Fruit fly (Drosophila melanogaster): Measurements from ENCODE around the gene FER.

The FER gene

DNA sequence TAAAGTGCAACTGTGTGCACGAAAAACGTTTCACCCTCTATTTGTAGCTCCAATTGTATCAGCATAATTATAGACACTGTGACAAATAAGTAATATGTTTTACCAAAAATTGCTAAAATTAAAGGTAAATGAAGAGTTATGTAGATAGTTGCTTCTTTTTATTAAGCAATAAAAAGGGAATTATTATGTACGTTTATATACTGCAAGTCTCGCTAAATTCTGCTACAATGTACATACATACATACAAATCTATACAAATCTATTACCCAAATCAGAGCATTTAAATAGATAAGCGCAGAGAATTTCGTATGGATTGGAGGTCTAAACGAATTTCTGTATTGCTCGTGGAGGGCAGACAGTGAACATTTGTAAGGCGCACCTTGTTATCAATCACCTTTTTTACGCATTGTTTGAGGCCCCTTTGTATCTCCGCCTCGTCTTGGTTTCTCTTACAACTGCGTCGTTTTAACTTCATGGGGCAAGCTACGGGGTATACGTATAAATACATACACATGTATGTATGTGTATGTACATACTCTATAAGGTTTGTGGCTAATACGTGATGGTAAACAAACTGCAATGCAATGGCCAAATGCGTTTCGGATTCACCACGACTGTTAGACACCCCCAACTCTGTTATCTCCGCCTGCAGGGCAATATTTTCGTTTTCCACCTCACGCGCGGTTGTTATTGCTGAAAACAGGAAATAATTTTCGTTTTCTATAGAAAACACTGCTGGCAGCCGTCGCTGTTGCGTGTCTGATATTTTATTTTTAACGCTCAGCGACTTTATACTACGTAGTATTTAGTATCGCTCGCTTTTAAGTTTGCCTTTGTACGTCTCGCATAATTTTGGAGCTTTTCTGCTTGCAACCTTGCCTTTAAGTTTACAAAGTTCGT lies 54.9 kb downstream of the FER start (continued):
- TF ChIP-seq CHES-1-like (GFP tag; optimal IDR thresholded peaks at IDR 0.05) (no peak), tgo (GFP tag; IDR thresholded peaks at IDR 0.05) (peak; percentile 36; the same call in 2 of the 3 replicates), vfl (GFP tag; optimal IDR thresholded peaks at IDR 0.05) (no peak), vnd (GFP tag; IDR thresholded peaks at IDR 0.05; ENCODE audit: partially characterized antibody) (no peak), CG15269 (tag; optimal IDR thresholded peaks at IDR 0.05) (peak; percentile 55), CG12391 (tag; optimal IDR thresholded peaks at IDR 0.05) (peak; percentile 83), MESR4 (GFP tag; optimal IDR thresholded peaks at IDR 0.05) (no peak), CG8359 (GFP tag; optimal IDR thresholded peaks at IDR 0.05; ENCODE audit: borderline replicate concordance) (peak; percentile 52), Sry-δ (GFP tag; optimal IDR thresholded peaks at IDR 0.05) (no peak), Deaf1 (tag; optimal IDR thresholded peaks at IDR 0.05) (peak; percentile 18), ci (GFP tag; IDR thresholded peaks at IDR 0.05) (peak; percentile 47), Awh (GFP tag; IDR thresholded peaks at IDR 0.05) (peak; percentile 47), ewg (GFP tag; optimal IDR thresholded peaks at IDR 0.05) (peak; percentile 56), CG7839 (tag; optimal IDR thresholded peaks at IDR 0.05) (peak; percentile 77), nerfin-2 (GFP tag; IDR thresholded peaks at IDR 0.05; ENCODE audit: partially characterized antibody) (no peak), CG10543 (GFP tag; optimal IDR thresholded peaks at IDR 0.05) (peak; percentile 56), CG33213 (GFP tag; optimal IDR thresholded peaks at IDR 0.05) (peak; percentile 11), inv (GFP tag; IDR thresholded peaks at IDR 0.05; ENCODE audit: partially characterized antibody) (no peak), gsb-n (tag; optimal IDR thresholded peaks at IDR 0.05) (peak; percentile 80), CG6689 (GFP tag; IDR thresholded peaks at IDR 0.05) (peak; percentile 50; the same call in 1 of the 2 replicates), nmo (GFP tag; optimal IDR thresholded peaks at IDR 0.05) (peak; percentile 85), Sry-β (GFP tag; optimal IDR thresholded peaks at IDR 0.05) (peak; percentile 1), CG3065 (GFP tag; optimal IDR thresholded peaks at IDR 0.05) (no peak), CG17568 (GFP tag; optimal IDR thresholded peaks at IDR 0.05) (peak; percentile 64), btn (GFP tag; optimal IDR thresholded peaks at IDR 0.05) (peak; percentile 40), CG10274 (GFP tag; optimal IDR thresholded peaks at IDR 0.05) (no peak), zf30C (GFP tag; optimal IDR thresholded peaks at IDR 0.05) (peak; percentile 88), NfI (GFP tag; optimal IDR thresholded peaks at IDR 0.05) (peak; percentile 26), CG10462 (GFP tag; optimal IDR thresholded peaks at IDR 0.05) (peak; percentile 51), cg (GFP tag; optimal IDR thresholded peaks at IDR 0.05) (peak; percentile 79), Dll (GFP tag; IDR thresholded peaks at IDR 0.05; ENCODE audit: partially characterized antibody) (0 out of 4 replicates have a peak, but pooled peaks have one; percentile 29), hkb (optimal IDR thresholded peaks at IDR 0.05) (no peak), hkb (GFP tag; IDR thresholded peaks at IDR 0.05) (peak; percentile 48), Mes4 (GFP tag; optimal IDR thresholded peaks at IDR 0.05) (peak; percentile 37), TFAM (GFP tag; optimal IDR thresholded peaks at IDR 0.05) (no peak), CG17912 (GFP tag; optimal IDR thresholded peaks at IDR 0.05) (no peak), CG2120 (GFP tag; optimal IDR thresholded peaks at IDR 0.05) (peak; percentile 10), Ets65A (GFP tag) (no peak), CG4730 (GFP tag; IDR thresholded peaks at IDR 0.05) (peak; percentile 21; the same call in 1 of the 2 replicates), CG1602 (GFP tag; optimal IDR thresholded peaks at IDR 0.05) (peak; percentile 40), CG10267 (tag; optimal IDR thresholded peaks at IDR 0.05) (peak; percentile 69), HLH3B (GFP tag; IDR thresholded peaks at IDR 0.05) (peak; percentile 56), lov (optimal IDR thresholded peaks at IDR 0.05) (no peak), lov (GFP tag; IDR thresholded peaks at IDR 0.05) (no peak), tap (tag; optimal IDR thresholded peaks at IDR 0.05) (peak; percentile 45), ftz-f1 (GFP tag; optimal IDR thresholded peaks at IDR 0.05) (peak; percentile 47), wdn (GFP tag; IDR thresholded peaks at IDR 0.05) (no peak), Pdp1 (GFP tag; optimal IDR thresholded peaks at IDR 0.05) (peak; percentile 5 to 70)

Data from whole organism, embryonic.